Worm (Caenorhabditis elegans): ENCODE data around the gene Y54G2A.12.

The Y54G2A.12 gene

ce11 chrIV:2801004-2801403, 18.4 kb upstream of the Y54G2A.12 start (continued):
- TF ChIP-seq vab-7 (GFP tag; IDR thresholded peaks at IDR 0.05): peak; percentile 85
- no peak for TF ChIP-seq ztf-7 (tag; optimal IDR thresholded peaks at IDR 0.05)
- no peak for TF ChIP-seq skn-1 (tag; optimal IDR thresholded peaks at IDR 0.05)
- 0 out of 2 replicates have a peak, but pooled peaks have one; percentile 23 for TF ChIP-seq dmd-9 (GFP tag; IDR thresholded peaks at IDR 0.05)
- peak; percentile 41; the same call in 1 of the 2 replicates for TF ChIP-seq Y75B8A.6 (GFP tag; IDR thresholded peaks at IDR 0.05)
- peak; percentile 61; the same call in 1 of the 2 replicates for TF ChIP-seq saeg-2 (GFP tag; IDR thresholded peaks at IDR 0.05)
- TF ChIP-seq madf-5 (GFP tag; IDR thresholded peaks at IDR 0.05): peak in 1 of 2 experiments; percentile 46; a peak in 1 of 4 replicates
- peak; percentile 26 for TF ChIP-seq spr-1 (tag; optimal IDR thresholded peaks at IDR 0.05)
- TF ChIP-seq ces-1 (GFP tag; optimal IDR thresholded peaks at IDR 0.05): no peak
- peak; percentile 89 for TF ChIP-seq F26F4.8 (GFP tag; conservative IDR thresholded peaks at IDR 0.05)
- TF ChIP-seq gei-8 (GFP tag; optimal IDR thresholded peaks at IDR 0.05): peak; percentile 44
- TF ChIP-seq duxl-1 (tag; optimal IDR thresholded peaks at IDR 0.05; ENCODE audit: poor library complexity): peak; percentile 49
- peak; percentile 12 for TF ChIP-seq hlh-11 (tag; optimal IDR thresholded peaks at IDR 0.05)
- TF ChIP-seq dve-1 (tag; optimal IDR thresholded peaks at IDR 0.05; ENCODE audit: insufficient read depth): peak; percentile 66
- TF ChIP-seq dmd-6 (GFP tag; IDR thresholded peaks at IDR 0.05): peak; percentile 36; the same call in 1 of the 2 replicates
- TF ChIP-seq mdt-29 (GFP tag; IDR thresholded peaks at IDR 0.05): peak; percentile 66
- peak; percentile 17 for TF ChIP-seq mxl-3 (GFP tag; optimal IDR thresholded peaks at IDR 0.05)
- peak; percentile 28; the same call in 1 of the 2 replicates for TF ChIP-seq tra-1 (GFP tag; IDR thresholded peaks at IDR 0.05)
- peak; percentile 75 for TF ChIP-seq dmd-8 (GFP tag; IDR thresholded peaks at IDR 0.05)
- peak; percentile 70 for TF ChIP-seq lin-13 (GFP tag; optimal IDR thresholded peaks at IDR 0.05)

ce11 chrIV:2799890-2800289, 17.2 kb upstream of the Y54G2A.12 start:
- TF ChIP-seq tag-97 (GFP tag; IDR thresholded peaks at IDR 0.05) (no peak), aha-1 (tag) (peak; percentile 49), spr-3 (GFP tag; optimal IDR thresholded peaks at IDR 0.05) (no peak), lin-38 (GFP tag; IDR thresholded peaks at IDR 0.05) (peak; percentile 36; the same call in 1 of the 2 replicates)

- TF ChIP-seq ces-1 (GFP tag; optimal IDR thresholded peaks at IDR 0.05) (no peak), hlh-11 (tag; optimal IDR thresholded peaks at IDR 0.05) (no peak), tra-1 (GFP tag; IDR thresholded peaks at IDR 0.05) (no peak), Y5F2A.4 (GFP tag; optimal IDR thresholded peaks at IDR 0.05) (no peak), snpc-1.2 (GFP tag; IDR thresholded peaks at IDR 0.05) (no peak), lin-13 (GFP tag; optimal IDR thresholded peaks at IDR 0.05) (no peak), D1046.2 (GFP tag; IDR thresholded peaks at IDR 0.05) (no peak), egl-27 (tag; optimal IDR thresholded peaks at IDR 0.05) (no peak), nhr-48 (tag; optimal IDR thresholded peaks at IDR 0.05) (no peak)
Measured at ce11 chrIV:2799389-2799788, 16.7 kb upstream of the Y54G2A.12 start, which contains the start of gene Y54G2A.10. Y54G2A.10 (plus strand) TSS chrIV:2799689.

- TF ChIP-seq hlh-11 (tag; optimal IDR thresholded peaks at IDR 0.05) (peak; percentile 53), hlh-30 (tag; optimal IDR thresholded peaks at IDR 0.05; ENCODE audit: insufficient read depth) (peak; percentile 56), php-3 (GFP tag; IDR thresholded peaks at IDR 0.05) (peak; percentile 37; the same call in 1 of the 2 replicates), dve-1 (tag; optimal IDR thresholded peaks at IDR 0.05; ENCODE audit: insufficient read depth) (peak; percentile 87), lin-15B (tag; optimal IDR thresholded peaks at IDR 0.05) (no peak), daf-16 (GFP tag; optimal IDR thresholded peaks at IDR 0.05) (peak in 1 of 2 experiments; percentile 57), daf-16 (tag; optimal IDR thresholded peaks at IDR 0.05) (peak; percentile 97), pqm-1 (tag; optimal IDR thresholded peaks at IDR 0.05) (peak; percentile 63), unc-62 (GFP tag; optimal IDR thresholded peaks at IDR 0.05 in 1 of 2) (peak in 1 of 2 experiments; percentile 38), unc-62 (tag; optimal IDR thresholded peaks at IDR 0.05) (no peak), F26F4.8 (GFP tag; conservative IDR thresholded peaks at IDR 0.05) (no peak), ztf-7 (tag; optimal IDR thresholded peaks at IDR 0.05) (peak; percentile 44), sdz-12 (GFP tag; optimal IDR thresholded peaks at IDR 0.05) (no peak), dmd-6 (GFP tag; IDR thresholded peaks at IDR 0.05) (peak; percentile 52; the same call in 1 of the 2 replicates), nhr-28 (tag; optimal IDR thresholded peaks at IDR 0.05) (peak; percentile 35), duxl-1 (tag; optimal IDR thresholded peaks at IDR 0.05; ENCODE audit: poor library complexity) (no peak), madf-9 (GFP tag; conservative IDR thresholded peaks at IDR 0.05) (no peak)
Measured at ce11 chrIV:2798339-2798738, 15.7 kb upstream of the Y54G2A.12 start, which contains the start of gene Y54G2A.52. Y54G2A.52 (minus strand) TSS chrIV:2798686.
